Worm (Caenorhabditis elegans): ENCODE data around the gene Y73B6BL.22.

ce11 chrIV:6464005-6464404 is 47.6 kb upstream of the Y73B6BL.22 start, which contains the start of gene acr-25:
- TF ChIP-seq klf-2 (GFP tag; conservative IDR thresholded peaks at IDR 0.05): no peak
- no peak for TF ChIP-seq med-1 (GFP tag; optimal IDR thresholded peaks at IDR 0.05; ENCODE audit: insufficient read depth)
- TF ChIP-seq ref-1 (GFP tag; conservative IDR thresholded peaks at IDR 0.05): no peak
